Fruit fly (Drosophila melanogaster): ENCODE results near the gene CG17746.

dm6 chr3L:3236319-3236718 lies 3.1 kb downstream of the CG17746 start:
- TF ChIP-seq CG7786 (GFP tag; optimal IDR thresholded peaks at IDR 0.05) (no peak), CG34376 (GFP tag; optimal IDR thresholded peaks at IDR 0.05) (peak; percentile 6), insv (GFP tag; optimal IDR thresholded peaks at IDR 0.05) (no peak), lola (GFP tag; optimal IDR thresholded peaks at IDR 0.05) (no peak), CG11085 (GFP tag; IDR thresholded peaks at IDR 0.05) (no peak), kni (GFP tag; optimal IDR thresholded peaks at IDR 0.05) (no peak), CG3163 (GFP tag; optimal IDR thresholded peaks at IDR 0.05) (no peak), CG18476 (GFP tag; optimal IDR thresholded peaks at IDR 0.05) (no peak), CG16779 (GFP tag; IDR thresholded peaks at IDR 0.05) (no peak), Tbp (GFP tag; optimal IDR thresholded peaks at IDR 0.05) (no peak), schlank (tag; optimal IDR thresholded peaks at IDR 0.05) (no peak), kay (GFP tag; optimal IDR thresholded peaks at IDR 0.05) (no peak), stwl (tag; optimal IDR thresholded peaks at IDR 0.05) (no peak)

Data from whole organism, embryonic.